Worm (Caenorhabditis elegans): Measurements from ENCODE around the gene ZK892.5.

ce11 chrII:10045670-10046069, 37.7 kb downstream of the ZK892.5 start:
- TF ChIP-seq ces-1 (GFP tag; optimal IDR thresholded peaks at IDR 0.05) (no peak), lin-15B (tag; optimal IDR thresholded peaks at IDR 0.05) (no peak), aly-2 (tag; optimal IDR thresholded peaks at IDR 0.05) (no peak), unc-39 (tag; optimal IDR thresholded peaks at IDR 0.05) (no peak), nhr-25 (tag; optimal IDR thresholded peaks at IDR 0.05; ENCODE audit: borderline replicate concordance, insufficient read depth) (no peak), tag-97 (GFP tag; IDR thresholded peaks at IDR 0.05) (no peak), nhr-11 (tag; optimal IDR thresholded peaks at IDR 0.05) (no peak), egl-43 (GFP tag; IDR thresholded peaks at IDR 0.05) (no peak), ama-1 (optimal IDR thresholded peaks at IDR 0.05) (no peak), dve-1 (tag; optimal IDR thresholded peaks at IDR 0.05; ENCODE audit: insufficient read depth) (no peak), daf-12 (tag; optimal IDR thresholded peaks at IDR 0.05) (no peak), mdt-29 (GFP tag; IDR thresholded peaks at IDR 0.05) (no peak), egl-27 (tag; optimal IDR thresholded peaks at IDR 0.05) (no peak)

Measured in whole organism, L4 larva.